Fruit fly (Drosophila melanogaster): Measurements from ENCODE around the gene CG7384.

CG7384 gene

DNA sequence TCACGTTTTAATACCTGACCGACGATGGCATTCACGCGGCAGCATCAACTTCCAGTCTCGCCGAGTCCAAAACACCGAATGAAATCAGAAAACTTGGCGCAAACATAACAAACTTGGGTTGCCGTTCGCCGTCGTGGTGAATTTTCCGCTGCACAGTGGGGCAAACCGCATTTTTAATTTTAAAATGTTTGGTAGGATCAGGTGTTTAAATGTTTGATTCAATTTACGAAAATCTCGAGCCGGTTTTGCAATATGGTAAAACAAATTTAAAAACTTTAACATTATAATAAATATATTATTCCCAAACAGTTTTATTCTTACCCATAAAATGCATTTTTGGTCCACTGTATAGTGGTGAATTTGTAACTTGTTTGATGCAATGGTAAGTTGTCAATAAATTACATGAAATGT is 36.0 kb downstream of the CG7384 start, which contains the start of gene RluA-1 (continued):
- TF ChIP-seq Abd-B (GFP tag; optimal IDR thresholded peaks at IDR 0.05) (peak; percentile 97), Dref (GFP tag; IDR thresholded peaks at IDR 0.05) (peak; percentile 44), CG10462 (GFP tag; optimal IDR thresholded peaks at IDR 0.05) (peak; percentile 99), CG4404 (GFP tag; IDR thresholded peaks at IDR 0.05) (peak; percentile 98), Sry-β (GFP tag; optimal IDR thresholded peaks at IDR 0.05) (peak; percentile 79), en (GFP tag; optimal IDR thresholded peaks at IDR 0.05) (peak; percentile 89), Hand (GFP tag; optimal IDR thresholded peaks at IDR 0.05) (peak; percentile 96), onecut (GFP tag; IDR thresholded peaks at IDR 0.05) (peak; percentile 94), CG2199 (GFP tag; IDR thresholded peaks at IDR 0.05) (peak; percentile 100), Dfd (GFP tag; optimal IDR thresholded peaks at IDR 0.05) (no peak), Fer1 (GFP tag; optimal IDR thresholded peaks at IDR 0.05) (peak; percentile 99), tio (GFP tag; optimal IDR thresholded peaks at IDR 0.05) (peak; percentile 98), mam (GFP tag; optimal IDR thresholded peaks at IDR 0.05) (peak; percentile 61), ato (GFP tag; IDR thresholded peaks at IDR 0.05; ENCODE audit: partially characterized antibody) (peak; percentile 65), bbx (GFP tag; IDR thresholded peaks at IDR 0.05; ENCODE audit: partially characterized antibody) (peak; percentile 52; the same call in 1 of the 2 replicates), unc-4 (GFP tag; IDR thresholded peaks at IDR 0.05; ENCODE audit: partially characterized antibody) (peak; percentile 52; the same call in 1 of the 2 replicates), CG12744 (GFP tag; optimal IDR thresholded peaks at IDR 0.05) (peak; percentile 93), CG30020 (tag; optimal IDR thresholded peaks at IDR 0.05) (peak; percentile 89), CG9437 (GFP tag; optimal IDR thresholded peaks at IDR 0.05) (peak; percentile 97), B-H2 (GFP tag; optimal IDR thresholded peaks at IDR 0.05) (peak; percentile 96), Ada2b (GFP tag; IDR thresholded peaks at IDR 0.05) (peak; percentile 96), CG3281 (GFP tag; optimal IDR thresholded peaks at IDR 0.05) (peak; percentile 99), Ravus (GFP tag; IDR thresholded peaks at IDR 0.05) (peak; percentile 97), pnt (GFP tag; optimal IDR thresholded peaks at IDR 0.05) (peak; percentile 91), sc (optimal IDR thresholded peaks at IDR 0.05) (no peak), sc (GFP tag; optimal IDR thresholded peaks at IDR 0.05) (peak; percentile 99), HLH54F (GFP tag; optimal IDR thresholded peaks at IDR 0.05) (peak; percentile 92), NfI (GFP tag; optimal IDR thresholded peaks at IDR 0.05) (peak; percentile 99), dan (GFP tag; IDR thresholded peaks at IDR 0.05) (peak; percentile 97), PHDP (tag; optimal IDR thresholded peaks at IDR 0.05) (peak; percentile 100), CG3847 (GFP tag; IDR thresholded peaks at IDR 0.05) (peak; percentile 99), stwl (tag; optimal IDR thresholded peaks at IDR 0.05) (peak; percentile 98), kni (GFP tag; optimal IDR thresholded peaks at IDR 0.05) (peak; percentile 94), CG1792 (GFP tag; optimal IDR thresholded peaks at IDR 0.05) (peak; percentile 90), CG34224 (GFP tag; IDR thresholded peaks at IDR 0.05; ENCODE audit: partially characterized antibody) (peak; percentile 67; the same call in 2 of the 3 replicates), CG7963 (GFP tag; IDR thresholded peaks at IDR 0.05; ENCODE audit: partially characterized antibody) (0 out of 3 replicates have a peak, but pooled peaks have one; percentile 48), CG6175 (GFP tag; IDR thresholded peaks at IDR 0.05) (peak; percentile 98), CG12104 (GFP tag; optimal IDR thresholded peaks at IDR 0.05) (peak; percentile 99), al (GFP tag; IDR thresholded peaks at IDR 0.05) (peak; percentile 93), CG14667 (GFP tag; IDR thresholded peaks at IDR 0.05) (peak; percentile 99), CG2889 (GFP tag; IDR thresholded peaks at IDR 0.05) (peak; percentile 98), Xrp1 (GFP tag; IDR thresholded peaks at IDR 0.05) (peak; percentile 100), CG3838 (GFP tag; optimal IDR thresholded peaks at IDR 0.05) (peak; percentile 96), CG3407 (GFP tag; optimal IDR thresholded peaks at IDR 0.05) (peak; percentile 99), knrl (GFP tag; IDR thresholded peaks at IDR 0.05; ENCODE audit: partially characterized antibody) (peak; percentile 71), Six4 (GFP tag; optimal IDR thresholded peaks at IDR 0.05) (peak; percentile 98), CG7839 (tag; optimal IDR thresholded peaks at IDR 0.05) (peak; percentile 99), az2 (GFP tag; optimal IDR thresholded peaks at IDR 0.05) (peak; percentile 100), row (GFP tag; IDR thresholded peaks at IDR 0.05) (peak; percentile 99), lola (GFP tag; optimal IDR thresholded peaks at IDR 0.05) (peak in 1 of 3 experiments; percentile 99)
